Worm (Caenorhabditis elegans) whole organism, late embryonic: ENCODE data around the gene T26G10.4.
"Not testable (repeated sequence)": the region's sequence is repeated elsewhere in the genome, so short reads cannot be mapped to it uniquely, and the experiment has no call there.

Source experiments
- C38D4.7 ChIP-seq: fragments of 200-800 bp; sonication (Bioruptor generic); optimal IDR thresholded peaks from 2 replicates; lab custom pipeline; 2018; ENCODE audit warnings: mild to moderate bottlenecking, missing genetic modification characterization, moderate library complexity, missing compliant biosample characterization
- K02D7.2 ChIP-seq: sonication (generic microtip); optimal IDR thresholded peaks from 2 replicates; lab custom pipeline; 2017; ENCODE audit warnings: mild to moderate bottlenecking, missing genetic modification characterization, missing compliant biosample characterization
- K09A11.1 ChIP-seq: sonication (generic microtip); optimal IDR thresholded peaks from 2 replicates; lab custom pipeline; 2017; ENCODE audit warnings: antibody characterized with exemption, mild to moderate bottlenecking, missing genetic modification characterization, missing compliant biosample characterization; ENCODE audit not compliant: insufficient read depth
- Y22D7AL.16 ChIP-seq: sonication (generic microtip); optimal IDR thresholded peaks from 2 replicates; lab custom pipeline; 2016; ENCODE audit warnings: missing genetic modification characterization, missing compliant biosample characterization
- ahr-1 ChIP-seq: sonication (generic microtip); optimal IDR thresholded peaks from 2 replicates; lab custom pipeline; 2016; ENCODE audit warnings: missing genetic modification characterization, missing compliant biosample characterization
- ceh-2 ChIP-seq: sonication (generic microtip); optimal IDR thresholded peaks from 2 replicates; lab custom pipeline; 2016; ENCODE audit warnings: missing genotype, missing genetic modification characterization, missing compliant biosample characterization
- ceh-22 ChIP-seq: sonication (generic microtip); optimal IDR thresholded peaks from 2 replicates; lab custom pipeline; 2017; ENCODE audit warnings: missing biosample characterization, missing genetic modification characterization
- ceh-34 ChIP-seq: sonication (generic microtip); optimal IDR thresholded peaks from 2 replicates; lab custom pipeline; 2016; ENCODE audit warnings: mild to moderate bottlenecking, missing genetic modification characterization, missing compliant biosample characterization
- ceh-48 ChIP-seq: sonication (generic microtip); optimal IDR thresholded peaks from 2 replicates; lab custom pipeline; 2016; ENCODE audit warnings: missing genetic modification characterization, inconsistent platforms, missing compliant biosample characterization
- che-1 ChIP-seq: sonication (generic microtip); optimal IDR thresholded peaks from 2 replicates; lab custom pipeline; 2016; ENCODE audit warnings: mild to moderate bottlenecking, missing genetic modification characterization, missing compliant biosample characterization
- dmd-4 ChIP-seq: sonication (generic microtip); optimal IDR thresholded peaks from 2 replicates; lab custom pipeline; 2016; ENCODE audit warnings: borderline replicate concordance, missing genetic modification characterization, missing compliant biosample characterization
- dve-1 ChIP-seq: sonication (generic microtip); optimal IDR thresholded peaks from 2 replicates; lab custom pipeline; 2017; ENCODE audit warnings: antibody characterized with exemption, mild to moderate bottlenecking, missing genetic modification characterization, missing compliant biosample characterization
- elt-2 ChIP-seq: sonication (generic microtip); optimal IDR thresholded peaks from 2 replicates; lab custom pipeline; 2016; ENCODE audit warnings: missing genetic modification reagents, missing genetic modification characterization, missing compliant biosample characterization
- elt-4 ChIP-seq: sonication (generic microtip); optimal IDR thresholded peaks from 2 replicates; lab custom pipeline; 2016; ENCODE audit warnings: missing genetic modification characterization, missing compliant biosample characterization
- ets-4 ChIP-seq: sonication (generic microtip); optimal IDR thresholded peaks from 2 replicates; lab custom pipeline; 2016; ENCODE audit warnings: missing genetic modification characterization, missing compliant biosample characterization
- fkh-10 ChIP-seq: fragments of 150-350 bp; optimal IDR thresholded peaks from 2 replicates; lab custom pipeline; 2014; ENCODE audit warnings: missing biosample characterization, missing genetic modification reagents, missing genetic modification characterization
- fkh-6 ChIP-seq: sonication (generic microtip); optimal IDR thresholded peaks from 2 replicates; lab custom pipeline; 2016; ENCODE audit warnings: missing genetic modification characterization, missing compliant biosample characterization
- hlh-13 ChIP-seq: fragments of 200-800 bp; sonication (Bioruptor generic); optimal IDR thresholded peaks from 2 replicates; lab custom pipeline; 2018; ENCODE audit warnings: mild to moderate bottlenecking, missing genetic modification characterization, missing compliant biosample characterization
- hlh-15 ChIP-seq: sonication (generic microtip); optimal IDR thresholded peaks from 2 replicates; lab custom pipeline; 2016; ENCODE audit warnings: missing genetic modification characterization, missing compliant biosample characterization
- hlh-6 ChIP-seq: sonication (generic microtip); optimal IDR thresholded peaks from 2 replicates; lab custom pipeline; 2016; ENCODE audit warnings: missing genotype, missing genetic modification characterization, missing compliant biosample characterization
- lin-11 ChIP-seq: fragments of 200-800 bp; sonication (Bioruptor generic); optimal IDR thresholded peaks from 2 replicates; lab custom pipeline; 2018; ENCODE audit warnings: mild to moderate bottlenecking, missing genetic modification characterization, missing compliant biosample characterization
- madf-2 ChIP-seq: sonication (generic microtip); optimal IDR thresholded peaks from 2 replicates; lab custom pipeline; 2017; ENCODE audit warnings: missing genetic modification characterization, missing compliant biosample characterization
- mec-3 ChIP-seq: sonication (generic microtip); optimal IDR thresholded peaks from 2 replicates; lab custom pipeline; 2016; ENCODE audit warnings: borderline replicate concordance, missing genetic modification characterization, missing compliant biosample characterization
- nfya-1 ChIP-seq: sonication (generic microtip); optimal IDR thresholded peaks from 2 replicates; lab custom pipeline; 2017; ENCODE audit warnings: missing genetic modification characterization, mild to moderate bottlenecking, missing compliant biosample characterization, antibody characterized with exemption, moderate library complexity
- nhr-11 ChIP-seq: fragments of 150-350 bp; optimal IDR thresholded peaks from 2 replicates; lab custom pipeline; 2014; ENCODE audit warnings: missing biosample characterization, missing genetic modification characterization
- odd-2 ChIP-seq: sonication (generic microtip); optimal IDR thresholded peaks from 2 replicates; lab custom pipeline; 2017; ENCODE audit warnings: antibody characterized with exemption, mild to moderate bottlenecking, missing genetic modification characterization, missing compliant biosample characterization
- pag-3 ChIP-seq: sonication (generic microtip); optimal IDR thresholded peaks from 2 replicates; lab custom pipeline; 2016; ENCODE audit warnings: missing compliant biosample characterization, missing genetic modification characterization, borderline replicate concordance
- pat-9 ChIP-seq: fragments of 200-800 bp; sonication (Bioruptor generic); optimal IDR thresholded peaks from 2 replicates; lab custom pipeline; 2018; ENCODE audit warnings: mild to moderate bottlenecking, missing genetic modification characterization, moderate library complexity, missing compliant biosample characterization
- pax-1 ChIP-seq: fragments of 150-350 bp; optimal IDR thresholded peaks from 2 replicates; lab custom pipeline; 2014; ENCODE audit warnings: missing biosample characterization, missing genetic modification characterization
- pha-2 ChIP-seq: sonication (generic microtip); optimal IDR thresholded peaks from 2 replicates; lab custom pipeline; 2017; ENCODE audit warnings: mild to moderate bottlenecking, missing genetic modification characterization, missing compliant biosample characterization
- ref-2 ChIP-seq: sonication (generic microtip); optimal IDR thresholded peaks from 2 replicates; lab custom pipeline; 2016; ENCODE audit warnings: missing genetic modification characterization, missing compliant biosample characterization
- sdc-2 ChIP-seq: sonication (generic microtip); optimal IDR thresholded peaks from 2 replicates; lab custom pipeline; 2016; ENCODE audit warnings: missing genotype, missing genetic modification characterization, missing compliant biosample characterization
- sox-4 ChIP-seq: sonication (generic microtip); optimal IDR thresholded peaks from 2 replicates; lab custom pipeline; 2017; ENCODE audit warnings: mild to moderate bottlenecking, missing genetic modification characterization, inconsistent platforms, missing compliant biosample characterization
- tbx-2 ChIP-seq: sonication (generic microtip); optimal IDR thresholded peaks from 2 replicates; lab custom pipeline; 2016; ENCODE audit warnings: missing genetic modification characterization, missing compliant biosample characterization
- tbx-7 ChIP-seq: sonication (generic microtip); optimal IDR thresholded peaks from 2 replicates; lab custom pipeline; 2016; ENCODE audit warnings: missing genotype, missing genetic modification characterization, missing compliant biosample characterization
- unc-42 ChIP-seq: sonication (generic microtip); optimal IDR thresholded peaks from 2 replicates; lab custom pipeline; 2016; ENCODE audit warnings: missing genotype, missing genetic modification characterization, missing compliant biosample characterization

T26G10.4 gene

DNA sequence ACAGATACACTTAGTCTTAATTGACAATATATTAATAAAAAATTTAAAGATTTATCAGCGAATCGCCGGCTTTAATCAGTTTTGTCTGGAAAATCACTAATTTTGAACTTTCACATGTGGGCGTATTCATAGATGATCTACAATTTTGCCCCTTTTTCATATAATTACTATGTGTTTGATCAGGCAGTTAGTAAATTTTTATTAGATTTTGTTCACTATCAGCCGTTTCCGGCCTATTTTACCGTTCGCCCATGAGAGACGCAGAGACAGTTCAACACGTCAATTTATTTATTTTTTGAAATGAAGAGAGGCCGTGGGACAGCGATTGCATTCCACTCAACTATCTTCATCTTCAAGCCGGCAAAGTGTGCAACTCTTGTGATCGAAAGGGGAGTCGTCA, at the start of gene T26G10.4:
TSS of gene T26G10.4 (plus strand) at position 301 of the 400 bp plus-strand sequence.
- not testable (repeated sequence) for TF ChIP-seq fkh-6 (tag; lab: Kevin White, UChicago); fkh-10 (GFP tag; lab: Kevin White, UChicago); elt-2 (tag; lab: Kevin White, UChicago)

DNA sequence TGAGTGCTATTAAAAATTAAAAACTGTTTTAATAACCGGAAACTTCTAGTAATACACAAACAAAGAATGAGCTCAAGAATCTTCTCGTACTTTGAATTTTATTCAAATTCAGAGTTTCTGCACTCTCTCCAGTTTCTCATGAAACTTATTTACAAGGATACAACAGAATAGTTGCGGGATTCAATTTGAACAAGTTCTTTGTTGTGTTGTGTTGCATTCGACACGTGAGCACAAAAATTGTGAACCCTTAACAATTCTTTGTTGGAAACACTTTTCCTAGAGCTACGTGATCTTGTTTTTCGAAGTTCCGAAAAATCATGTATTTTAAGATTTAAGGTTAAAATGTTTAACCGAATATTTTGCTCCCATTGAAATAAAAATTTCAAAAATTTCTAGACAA, 46.6 kb upstream of the T26G10.4 start:
- TF ChIP-seq odd-2 (tag; lab: Kevin White, UChicago), result no peak
- no peak for TF ChIP-seq dve-1
- no peak for TF ChIP-seq K02D7.2 (tag; lab: Kevin White, UChicago)
- no peak for TF ChIP-seq pat-9
- TF ChIP-seq ahr-1 (tag; lab: Kevin White, UChicago), result no peak
- TF ChIP-seq K09A11.1 (tag; lab: Kevin White, UChicago), result no peak
- no peak for TF ChIP-seq tbx-7 (tag; lab: Kevin White, UChicago)
- TF ChIP-seq tbx-2, result no peak
- TF ChIP-seq ceh-34, result no peak
- no peak for TF ChIP-seq unc-42 (tag; lab: Kevin White, UChicago)
- TF ChIP-seq nfya-1 (tag; lab: Kevin White, UChicago), result no peak
- no peak for TF ChIP-seq hlh-6 (tag; lab: Kevin White, UChicago)
- no peak for TF ChIP-seq pha-2 (tag; lab: Kevin White, UChicago)
- TF ChIP-seq elt-4 (tag; lab: Kevin White, UChicago), result no peak
- TF ChIP-seq C38D4.7 (GFP tag; lab: Kevin White, UChicago), result no peak
- no peak for TF ChIP-seq madf-2 (tag; lab: Kevin White, UChicago)
- TF ChIP-seq pag-3 (tag; lab: Kevin White, UChicago), result no peak
- TF ChIP-seq sdc-2 (tag; lab: Kevin White, UChicago), result no peak
- TF ChIP-seq nhr-11 (tag; lab: Kevin White, UChicago), result no peak

DNA sequence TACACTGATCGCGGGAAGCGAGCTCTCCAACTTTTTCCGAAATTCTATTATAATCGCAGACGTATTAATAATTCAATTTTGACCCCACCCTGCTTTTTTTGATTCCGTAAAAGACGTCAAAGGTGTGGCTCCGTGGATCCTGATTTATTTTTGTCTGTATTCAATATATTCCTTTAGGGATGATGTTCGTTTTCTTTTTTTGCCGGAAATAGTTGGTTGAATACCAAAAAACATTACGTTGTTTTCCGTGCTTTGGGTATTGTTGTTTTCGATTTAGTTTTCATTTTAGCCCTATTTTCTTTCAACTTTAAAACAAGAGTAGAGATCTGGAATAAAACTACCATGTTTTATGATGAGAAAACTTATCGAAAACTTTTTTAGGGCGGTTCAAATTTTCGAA, 43.6 kb upstream of the T26G10.4 start:
- TF ChIP-seq pax-1 (tag; lab: Kevin White, UChicago) (no peak), tbx-7 (tag; lab: Kevin White, UChicago) (no peak), dve-1 (no peak), K02D7.2 (tag; lab: Kevin White, UChicago) (no peak), pag-3 (tag; lab: Kevin White, UChicago) (no peak), nhr-11 (tag; lab: Kevin White, UChicago) (no peak), dmd-4 (tag; lab: Kevin White, UChicago) (no peak), ets-4 (tag; lab: Kevin White, UChicago) (no peak), hlh-15 (tag; lab: Kevin White, UChicago) (no peak), unc-42 (tag; lab: Kevin White, UChicago) (no peak)

DNA sequence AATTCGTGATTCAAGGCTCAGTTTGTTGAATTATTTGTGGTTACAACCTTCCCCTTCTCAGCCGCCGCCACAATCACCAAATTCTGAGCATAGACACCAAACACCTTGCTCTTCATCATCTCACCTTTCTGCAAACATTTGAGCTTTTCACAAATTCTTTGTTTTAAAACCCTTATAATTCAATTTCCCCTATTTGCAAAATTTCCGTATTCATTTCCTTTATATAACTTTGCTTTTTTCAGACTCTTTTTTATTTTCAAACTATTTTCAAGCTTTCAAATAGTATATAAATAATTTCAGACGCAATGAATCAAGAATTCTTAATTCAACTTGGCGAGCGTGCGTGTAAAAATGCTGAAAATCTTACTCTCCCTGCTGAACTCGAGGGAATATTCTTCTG, 36.8 kb upstream of the T26G10.4 start, which contains the start of gene tkr-1:
TSS of gene tkr-1 (plus strand) at position 301 of the 400 bp plus-strand sequence.
- TF ChIP-seq lin-11 (tag; lab: Kevin White, UChicago) (no peak), ceh-34 (no peak), fkh-6 (tag; lab: Kevin White, UChicago) (no peak), che-1 (tag; lab: Kevin White, UChicago) (no peak), mec-3 (tag; lab: Kevin White, UChicago) (no peak), hlh-13 (GFP tag; lab: Kevin White, UChicago) (no peak), sdc-2 (tag; lab: Kevin White, UChicago) (no peak), tbx-2 (no peak), ceh-2 (tag; lab: Kevin White, UChicago) (no peak), Y22D7AL.16 (tag; lab: Kevin White, UChicago) (no peak), ceh-48 (tag; lab: Kevin White, UChicago) (no peak), sox-4 (tag; lab: Kevin White, UChicago) (no peak), K09A11.1 (tag; lab: Kevin White, UChicago) (no peak), ref-2 (no peak), unc-42 (tag; lab: Kevin White, UChicago) (no peak), ceh-22 (tag; lab: Kevin White, UChicago) (no peak)
